Worm (Caenorhabditis elegans): ENCODE data around the gene chil-5.

DNA sequence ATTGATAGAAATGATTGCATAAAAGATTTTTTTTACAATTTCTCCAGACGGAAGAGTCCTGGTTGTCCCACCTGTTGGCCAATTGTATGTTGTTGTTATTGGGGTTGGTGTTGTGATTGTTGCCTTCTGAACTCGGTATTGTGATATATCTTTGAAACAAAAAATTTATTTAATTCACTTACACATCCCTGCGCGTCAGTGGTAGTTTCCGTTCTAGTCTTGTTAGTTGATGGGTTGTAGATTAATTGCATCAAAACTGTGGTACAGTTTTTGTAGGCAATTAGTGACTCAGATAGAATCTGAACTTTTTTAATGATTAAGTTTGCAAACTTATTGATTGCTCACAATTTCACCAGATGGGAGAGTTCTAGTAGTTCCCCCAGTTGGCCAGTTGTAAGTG, 45.0 kb upstream of the chil-5 start:
- TF ChIP-seq nhr-237 (tag; optimal IDR thresholded peaks at IDR 0.05) (no peak), unc-62 (GFP tag; optimal IDR thresholded peaks at IDR 0.05) (no peak), snpc-4 (tag; optimal IDR thresholded peaks at IDR 0.05) (no peak), mep-1 (tag; optimal IDR thresholded peaks at IDR 0.05) (no peak), unc-39 (tag; optimal IDR thresholded peaks at IDR 0.05) (no peak), elt-1 (tag; optimal IDR thresholded peaks at IDR 0.05; ENCODE audit: borderline replicate concordance, insufficient read depth) (no peak), mls-2 (tag; optimal IDR thresholded peaks at IDR 0.05) (no peak), ceh-43 (GFP tag; optimal IDR thresholded peaks at IDR 0.05) (no peak), mab-5 (tag; optimal IDR thresholded peaks at IDR 0.05) (no peak), nhr-28 (tag; optimal IDR thresholded peaks at IDR 0.05) (no peak), M03D4.4 (tag; optimal IDR thresholded peaks at IDR 0.05) (no peak), ceh-39 (tag; optimal IDR thresholded peaks at IDR 0.05) (no peak), elt-3 (tag; optimal IDR thresholded peaks at IDR 0.05) (no peak)
